Worm (Caenorhabditis elegans): Measurements from ENCODE around the gene Y59H11AR.10.

Gene Y59H11AR.10

DNA sequence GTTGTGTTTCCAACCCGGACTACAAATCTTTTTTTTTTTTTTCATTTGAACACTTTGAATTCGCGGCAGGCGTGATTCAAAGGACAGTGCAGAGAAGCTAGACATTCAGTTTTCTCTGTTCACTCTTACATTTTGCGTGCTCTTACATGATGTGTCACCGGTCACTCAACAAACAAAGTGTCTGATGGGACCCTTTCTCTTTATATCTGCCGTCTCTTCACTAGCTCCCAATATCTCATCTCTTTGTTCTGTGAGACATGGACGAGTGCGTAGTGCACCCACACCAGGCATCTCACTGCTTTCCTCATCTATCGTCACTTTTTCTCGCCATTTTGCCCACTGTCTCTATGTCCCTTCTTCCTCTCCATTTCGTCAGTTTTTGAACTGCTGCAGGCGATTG, 15.9 kb upstream of the Y59H11AR.10 start (continued):
- TF ChIP-seq jun-1 (tag; optimal IDR thresholded peaks at IDR 0.05) (peak; percentile 24), unc-62 (GFP tag; optimal IDR thresholded peaks at IDR 0.05) (no peak), dsc-1 (tag; optimal IDR thresholded peaks at IDR 0.05) (no peak), lin-14 (GFP tag; optimal IDR thresholded peaks at IDR 0.05) (peak; percentile 89), ama-1 (optimal IDR thresholded peaks at IDR 0.05) (no peak), mab-9 (GFP tag; IDR thresholded peaks at IDR 0.05) (no peak), lin-13 (GFP tag; optimal IDR thresholded peaks at IDR 0.05) (peak; percentile 44), skn-1 (tag; optimal IDR thresholded peaks at IDR 0.05) (no peak), nhr-28 (tag; optimal IDR thresholded peaks at IDR 0.05) (no peak), F16B12.6 (tag; optimal IDR thresholded peaks at IDR 0.05) (no peak), lin-39 (tag; optimal IDR thresholded peaks at IDR 0.05) (peak; percentile 49)

DNA sequence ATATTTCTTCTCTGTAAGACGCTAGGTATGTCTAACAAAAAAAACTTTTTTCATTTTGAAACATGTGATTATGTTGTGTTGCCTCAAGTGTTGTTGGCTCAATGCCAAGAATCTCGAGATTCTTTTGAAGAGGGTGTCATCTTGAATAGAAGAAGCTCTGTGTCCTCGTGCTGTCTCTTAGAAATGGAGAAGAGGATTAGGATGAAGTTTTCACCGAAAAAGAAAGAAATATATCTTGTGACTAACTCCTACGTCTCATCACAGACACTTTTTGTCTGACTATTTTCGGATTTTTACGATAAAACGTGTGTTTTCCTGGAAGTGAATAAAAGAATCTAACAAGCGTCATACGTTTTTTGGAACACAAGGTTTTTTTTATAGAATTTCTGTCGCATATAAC, 15.4 kb upstream of the Y59H11AR.10 start:
- TF ChIP-seq mdl-1 (tag; optimal IDR thresholded peaks at IDR 0.05) (no peak), fkh-4 (tag; optimal IDR thresholded peaks at IDR 0.05; ENCODE audit: borderline replicate concordance) (no peak), Y116A8C.19 (tag; optimal IDR thresholded peaks at IDR 0.05; ENCODE audit: borderline replicate concordance) (no peak), rnt-1 (tag; optimal IDR thresholded peaks at IDR 0.05) (no peak), lsy-2 (tag; optimal IDR thresholded peaks at IDR 0.05) (peak in 1 of 2 experiments; percentile 7), efl-3 (GFP tag; optimal IDR thresholded peaks at IDR 0.05) (no peak), ztf-11 (tag; optimal IDR thresholded peaks at IDR 0.05) (no peak), fkh-8 (tag; optimal IDR thresholded peaks at IDR 0.05) (peak; percentile 53), unc-98 (GFP tag; IDR thresholded peaks at IDR 0.05) (no peak), elt-3 (tag; optimal IDR thresholded peaks at IDR 0.05) (no peak), nhr-19 (GFP tag; conservative IDR thresholded peaks at IDR 0.05) (no peak), lin-14 (GFP tag; optimal IDR thresholded peaks at IDR 0.05) (peak; percentile 25), dsc-1 (tag; optimal IDR thresholded peaks at IDR 0.05) (peak; percentile 87), dpl-1 (GFP tag; optimal IDR thresholded peaks at IDR 0.05) (no peak), ama-1 (optimal IDR thresholded peaks at IDR 0.05) (no peak), hlh-17 (GFP tag; optimal IDR thresholded peaks at IDR 0.05; ENCODE audit: borderline replicate concordance) (no peak), mep-1 (tag; optimal IDR thresholded peaks at IDR 0.05) (peak; percentile 4), fkh-10 (GFP tag; optimal IDR thresholded peaks at IDR 0.05) (peak; percentile 9), grh-1 (GFP tag; IDR thresholded peaks at IDR 0.05) (no peak), mef-2 (tag; optimal IDR thresholded peaks at IDR 0.05) (peak; percentile 58), nhr-47 (tag; optimal IDR thresholded peaks at IDR 0.05) (peak; percentile 19), C04F5.9 (tag; optimal IDR thresholded peaks at IDR 0.05) (no peak), sptf-1 (tag; optimal IDR thresholded peaks at IDR 0.05) (no peak), F16B12.6 (tag; optimal IDR thresholded peaks at IDR 0.05) (no peak), ztf-4 (tag; optimal IDR thresholded peaks at IDR 0.05) (peak; percentile 18), alr-1 (tag; optimal IDR thresholded peaks at IDR 0.05; ENCODE audit: borderline replicate concordance) (no peak), pag-3 (tag; optimal IDR thresholded peaks at IDR 0.05; ENCODE audit: borderline replicate concordance, insufficient read depth) (no peak), sup-37 (GFP tag; optimal IDR thresholded peaks at IDR 0.05) (no peak), C16A3.4 (tag; optimal IDR thresholded peaks at IDR 0.05) (no peak), unc-130 (tag; optimal IDR thresholded peaks at IDR 0.05) (no peak), unc-86 (tag; optimal IDR thresholded peaks at IDR 0.05) (peak; percentile 50), isw-1 (GFP tag; IDR thresholded peaks at IDR 0.05) (no peak), fos-1 (tag; optimal IDR thresholded peaks at IDR 0.05) (no peak), pax-3 (tag; optimal IDR thresholded peaks at IDR 0.05) (peak; percentile 83), nhr-71 (tag; optimal IDR thresholded peaks at IDR 0.05) (peak; percentile 55), sox-4 (tag; optimal IDR thresholded peaks at IDR 0.05) (peak; percentile 73), nhr-28 (tag; optimal IDR thresholded peaks at IDR 0.05) (no peak), nhr-77 (tag; optimal IDR thresholded peaks at IDR 0.05) (no peak), efl-1 (optimal IDR thresholded peaks at IDR 0.05) (no peak), efl-1 (GFP tag; optimal IDR thresholded peaks at IDR 0.05 in 1 of 2) (no peak), lin-13 (GFP tag; optimal IDR thresholded peaks at IDR 0.05) (peak; percentile 20)

All from whole organism, L1 larva.